Worm (Caenorhabditis elegans) whole organism, L4 larva: ENCODE data around the gene ets-5.

ENCODE experiments used
- F10B5.3 ChIP-seq: sonication (generic microtip); optimal IDR thresholded peaks from 2 replicates; lab custom pipeline; 2016; ENCODE audit warnings: mild to moderate bottlenecking, missing genetic modification characterization, missing compliant biosample characterization
- aly-2 ChIP-seq: sonication (generic microtip); optimal IDR thresholded peaks from 2 replicates; lab custom pipeline; 2018; ENCODE audit warnings: missing biosample characterization, missing genetic modification characterization
- egl-27 ChIP-seq: sonication (generic microtip); optimal IDR thresholded peaks from 3 replicates; lab custom pipeline; 2017; ENCODE audit warnings: missing biosample characterization, missing genetic modification reagents, missing genetic modification characterization
- nhr-77 ChIP-seq: fragments of 150-350 bp; optimal IDR thresholded peaks from 2 replicates; lab custom pipeline; 2014; ENCODE audit warnings: missing biosample characterization, missing genetic modification characterization
- pqm-1 ChIP-seq: sonication (generic microtip); optimal IDR thresholded peaks from 2 replicates; lab custom pipeline; 2017; ENCODE audit warnings: missing biosample characterization, missing genetic modification characterization
- unc-62 ChIP-seq, 3 experiments: fragments of 150-350 bp in 1 of 3; sonication (generic microtip); optimal IDR thresholded peaks in 2 of 3; peaks in 1 of 3; 1 replicate in 1 of 3; 2 replicates in 2 of 3; lab custom pipeline; 2014 to 2017; ENCODE audit warnings: missing biosample characterization in 3 of 3, missing genetic modification characterization in 3 of 3, missing genetic modification reagents in 3 of 3, missing genotype in 1 of 3
- vab-7 ChIP-seq: fragments of 200-800 bp; sonication (Bioruptor generic); IDR thresholded peaks from 2 replicates; pipeline ENCODE4 v1.3.6; 2022; ENCODE audit warnings: missing genetic modification reagents, missing genetic modification characterization, missing compliant biosample characterization
- ztf-11 ChIP-seq: fragments of 150-350 bp; optimal IDR thresholded peaks from 2 replicates; lab custom pipeline; 2014; ENCODE audit warnings: missing biosample characterization, missing genetic modification characterization

DNA sequence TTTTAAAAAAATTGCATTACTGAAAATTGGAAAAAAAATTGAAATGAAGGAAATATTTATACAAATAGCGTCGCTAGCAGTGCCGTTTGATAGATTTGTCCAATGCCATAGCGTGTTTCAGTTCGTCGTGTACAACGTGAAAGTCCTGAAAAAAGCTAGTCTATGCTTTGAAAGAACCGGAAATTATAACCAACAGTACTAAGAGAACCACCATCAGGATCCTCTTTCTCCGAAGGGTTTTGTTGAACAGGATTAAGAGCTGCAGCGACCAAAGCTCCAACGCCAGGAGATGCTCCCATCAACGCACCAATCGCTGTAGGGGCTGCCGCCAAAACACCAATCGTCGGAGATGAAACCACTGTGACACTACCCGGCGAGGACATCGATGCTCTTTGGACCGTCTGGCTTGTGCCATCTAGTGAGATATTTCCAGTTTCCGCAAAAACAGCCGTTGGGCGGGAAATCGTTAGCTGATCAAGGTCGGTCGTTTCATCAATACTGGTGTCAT lies 21.9 kb upstream of the ets-5 start:
- no peak for TF ChIP-seq unc-62 (GFP tag; optimal IDR thresholded peaks at IDR 0.05 in 1 of 2; lab: Kevin White, UChicago)
- TF ChIP-seq unc-62 (tag; optimal IDR thresholded peaks at IDR 0.05; lab: Kevin White, UChicago) = no peak
- no peak for TF ChIP-seq egl-27
- TF ChIP-seq vab-7 (GFP tag; lab: Robert Waterston, UW) = no peak
- TF ChIP-seq nhr-77 = no peak
- no peak for TF ChIP-seq pqm-1
- TF ChIP-seq aly-2 = no peak
- TF ChIP-seq ztf-11 (tag; lab: Kevin White, UChicago) = no peak
- no peak for TF ChIP-seq F10B5.3
